Worm (Caenorhabditis elegans) whole organism, L3 larva: ENCODE results near the gene bath-31.
"Not testable (repeated sequence)": the region's sequence is repeated elsewhere in the genome, so short reads cannot be mapped to it uniquely, and the experiment has no call there.

ENCODE experiments used
- aly-2 ChIP-seq: fragments of 150-350 bp; optimal IDR thresholded peaks from 2 replicates; lab custom pipeline; 2014; ENCODE audit warnings: missing biosample characterization, missing genetic modification characterization
- egl-27 ChIP-seq: sonication (generic microtip); optimal IDR thresholded peaks from 4 replicates; lab custom pipeline; 2017; ENCODE audit warnings: missing biosample characterization, missing genetic modification reagents, missing genetic modification characterization
- mdl-1 ChIP-seq: fragments of 150-350 bp; optimal IDR thresholded peaks from 2 replicates; lab custom pipeline; 2014; ENCODE audit warnings: missing biosample characterization, missing genetic modification characterization
- nhr-67 ChIP-seq: fragments of 150-350 bp; optimal IDR thresholded peaks from 2 replicates; lab custom pipeline; 2014; ENCODE audit warnings: missing biosample characterization, missing genetic modification characterization
- unc-62 ChIP-seq: fragments of 150-350 bp; sonication (generic microtip); optimal IDR thresholded peaks from 4 replicates; lab custom pipeline; 2014; ENCODE audit warnings: missing biosample characterization, missing genetic modification reagents, missing genetic modification characterization

ce11 chrII:3761599-3761998 lies 29.8 kb downstream of the bath-31 start, which contains the start of gene T24E12.6:
- not testable (repeated sequence) for TF ChIP-seq unc-62 (GFP tag; lab: Kevin White, UChicago); aly-2; nhr-67 (tag; lab: Kevin White, UChicago); egl-27 (tag; lab: Kevin White, UChicago); mdl-1 (tag; lab: Kevin White, UChicago)
